Fruit fly (Drosophila melanogaster): ENCODE measurements around the gene SmydA-3.
A peak's percentile ranks its signal among the peaks of the same experiment; 100 is the strongest.

The SmydA-3 gene

dm6 chr2L:10849511-10850191, at the start of gene SmydA-3:
Gene SmydA-3 (plus strand): TSS chr2L:10850141.
- no peak for TF ChIP-seq CG8478 (optimal IDR thresholded peaks at IDR 0.05)

dm6 chr2L:10800877-10801719, 48.8 kb upstream of the SmydA-3 start, which contains the start of gene CG31869:
Gene CG31869 (minus strand): TSS chr2L:10801109.
- TF ChIP-seq usp (GFP tag; optimal IDR thresholded peaks at IDR 0.05): no peak
- peak; percentile 33 for TF ChIP-seq Dll (optimal IDR thresholded peaks at IDR 0.05)

dm6 chr2L:10801951-10802780, 47.8 kb upstream of the SmydA-3 start:
- no peak for TF ChIP-seq usp (GFP tag; optimal IDR thresholded peaks at IDR 0.05)
- no peak for TF ChIP-seq Dll (optimal IDR thresholded peaks at IDR 0.05)
- no peak for TF ChIP-seq EcR (GFP tag; optimal IDR thresholded peaks at IDR 0.05)
- TF ChIP-seq CG8478 (optimal IDR thresholded peaks at IDR 0.05): no peak
- TF ChIP-seq psq (optimal IDR thresholded peaks at IDR 0.05): no peak
- no peak for TF ChIP-seq pan (optimal IDR thresholded peaks at IDR 0.05)

DNA sequence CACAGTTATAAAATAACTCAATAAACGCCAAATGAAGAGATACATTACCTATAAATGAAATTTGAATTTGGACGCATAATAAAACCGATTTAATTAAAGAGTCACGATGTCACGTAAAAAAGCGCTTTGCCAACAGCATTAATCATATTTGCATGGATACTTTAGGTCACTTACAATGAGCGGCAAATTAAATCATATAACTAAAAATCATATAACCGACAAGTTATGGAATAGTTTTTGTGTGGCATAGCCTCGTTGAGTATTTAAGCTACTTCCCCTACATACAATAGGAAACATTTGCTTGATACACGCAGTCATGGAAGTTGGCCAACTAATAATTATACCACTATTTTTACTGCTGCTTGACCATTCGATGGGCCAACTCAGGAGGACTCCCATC, 31.1 kb upstream of the SmydA-3 start, which contains the start of gene CG6508:
Gene CG6508 (plus strand): TSS at position 301 of the 400 bp plus-strand sequence.
- TF ChIP-seq psq (optimal IDR thresholded peaks at IDR 0.05) (no peak), Dll (optimal IDR thresholded peaks at IDR 0.05) (no peak), CG8478 (optimal IDR thresholded peaks at IDR 0.05) (no peak), EcR (GFP tag; optimal IDR thresholded peaks at IDR 0.05) (no peak), pan (optimal IDR thresholded peaks at IDR 0.05) (no peak), usp (GFP tag; optimal IDR thresholded peaks at IDR 0.05) (no peak)

DNA sequence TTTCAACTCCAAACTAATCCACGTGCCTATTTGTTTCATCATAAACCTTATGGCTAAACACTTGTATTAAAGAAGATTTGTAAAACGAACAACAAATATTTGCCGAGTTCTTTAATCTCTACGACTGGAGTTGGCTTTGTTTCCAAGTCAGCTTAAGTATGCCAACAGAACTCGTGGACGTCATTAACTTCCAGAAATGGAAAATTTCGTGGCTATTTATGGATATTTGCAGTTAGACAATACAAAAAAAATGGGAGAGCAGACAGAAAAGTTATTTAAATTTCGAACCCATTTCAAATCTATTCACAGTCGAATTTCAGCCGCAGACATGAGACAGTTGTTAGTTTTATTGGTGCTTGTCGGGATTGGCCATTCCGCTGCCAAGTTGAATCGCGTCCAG, 29.5 kb upstream of the SmydA-3 start, which contains the start of gene CG17134:
Gene CG17134 (plus strand): TSS at position 301 of the 400 bp plus-strand sequence.
- TF ChIP-seq pan (optimal IDR thresholded peaks at IDR 0.05) (no peak), CG8478 (optimal IDR thresholded peaks at IDR 0.05) (no peak), EcR (GFP tag; optimal IDR thresholded peaks at IDR 0.05) (no peak), psq (optimal IDR thresholded peaks at IDR 0.05) (no peak), Dll (optimal IDR thresholded peaks at IDR 0.05) (no peak), usp (GFP tag; optimal IDR thresholded peaks at IDR 0.05) (no peak)

DNA sequence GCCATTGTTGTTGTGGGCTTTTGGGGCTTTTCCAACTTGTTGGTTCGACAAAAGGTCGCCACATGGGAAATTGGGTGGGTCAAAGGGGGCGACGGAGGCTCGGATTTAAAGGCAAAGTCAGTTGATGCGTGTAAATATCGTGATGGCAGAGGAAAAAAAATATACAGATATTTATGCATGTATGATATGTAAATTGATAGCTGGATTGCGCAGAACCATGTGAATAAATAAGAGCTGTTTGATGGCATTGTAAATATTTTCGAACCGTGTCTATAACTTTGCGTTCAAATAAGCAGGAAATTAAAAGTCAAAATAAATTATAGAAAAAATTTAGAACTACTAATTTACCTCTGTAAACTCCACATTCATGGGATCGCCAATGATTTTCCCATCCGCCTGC, 27.3 kb upstream of the SmydA-3 start:
- TF ChIP-seq Dll (optimal IDR thresholded peaks at IDR 0.05): no peak
- no peak for TF ChIP-seq CG8478 (optimal IDR thresholded peaks at IDR 0.05)
- no peak for TF ChIP-seq pan (optimal IDR thresholded peaks at IDR 0.05)
- TF ChIP-seq usp (GFP tag; optimal IDR thresholded peaks at IDR 0.05): no peak
- TF ChIP-seq EcR (GFP tag; optimal IDR thresholded peaks at IDR 0.05): no peak
- no peak for TF ChIP-seq psq (optimal IDR thresholded peaks at IDR 0.05)

DNA sequence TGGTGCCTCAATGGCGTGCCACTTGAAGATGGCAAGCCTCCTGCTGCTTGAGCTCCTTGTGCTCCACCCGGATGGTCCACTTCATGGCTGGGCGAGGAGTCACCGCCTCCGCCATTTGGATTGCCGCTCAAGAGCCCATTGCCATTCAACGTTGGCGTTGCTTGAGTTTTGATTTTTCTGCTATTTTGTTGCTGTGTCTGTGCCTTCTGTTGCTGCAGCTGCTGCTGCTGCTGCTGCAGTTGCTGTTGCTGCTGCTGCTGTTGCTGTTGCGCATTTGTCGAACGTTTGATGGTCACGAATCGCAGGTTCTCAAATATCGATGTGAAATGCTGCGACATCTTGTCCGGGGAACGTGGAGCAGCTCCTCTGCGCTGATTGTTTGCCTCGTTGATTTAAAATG, 18.4 kb upstream of the SmydA-3 start:
- TF ChIP-seq psq (optimal IDR thresholded peaks at IDR 0.05) (no peak), CG8478 (optimal IDR thresholded peaks at IDR 0.05) (no peak), usp (GFP tag; optimal IDR thresholded peaks at IDR 0.05) (no peak), Dll (optimal IDR thresholded peaks at IDR 0.05) (no peak)

dm6 chr2L:10837491-10837890, 12.4 kb upstream of the SmydA-3 start, which contains the start of gene Nos:
Gene Nos (minus strand): TSS chr2L:10837511.
- TF ChIP-seq psq (optimal IDR thresholded peaks at IDR 0.05) (no peak), usp (GFP tag; optimal IDR thresholded peaks at IDR 0.05) (no peak), CG8478 (optimal IDR thresholded peaks at IDR 0.05) (no peak), pan (optimal IDR thresholded peaks at IDR 0.05) (no peak), EcR (GFP tag; optimal IDR thresholded peaks at IDR 0.05) (no peak), Dll (optimal IDR thresholded peaks at IDR 0.05) (no peak)

dm6 chr2L:10841619-10842018, 8.3 kb upstream of the SmydA-3 start:
- no peak for TF ChIP-seq usp (GFP tag; optimal IDR thresholded peaks at IDR 0.05)
- TF ChIP-seq CG8478 (optimal IDR thresholded peaks at IDR 0.05): no peak
- no peak for TF ChIP-seq Dll (optimal IDR thresholded peaks at IDR 0.05)
- TF ChIP-seq psq (optimal IDR thresholded peaks at IDR 0.05): no peak
- no peak for TF ChIP-seq pan (optimal IDR thresholded peaks at IDR 0.05)
- TF ChIP-seq EcR (GFP tag; optimal IDR thresholded peaks at IDR 0.05): no peak

DNA sequence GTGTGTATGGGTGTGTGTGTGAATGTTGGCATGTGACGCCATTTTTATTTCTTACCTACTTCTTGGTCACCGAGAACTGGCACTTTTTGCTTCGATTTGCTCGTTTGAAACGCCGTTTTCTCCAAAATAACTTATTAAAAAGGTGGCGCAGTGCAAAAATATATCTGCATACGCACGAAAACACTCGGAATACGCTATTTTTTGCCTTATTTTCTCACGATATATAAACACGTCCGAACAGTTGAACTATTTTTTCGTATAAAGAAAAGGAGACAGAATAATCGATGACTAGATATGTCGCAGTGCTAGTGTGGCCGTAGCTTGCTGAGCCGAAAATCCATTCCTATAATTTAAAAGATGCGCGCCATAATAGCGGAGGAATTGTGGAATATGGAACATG, 7.6 kb upstream of the SmydA-3 start, which contains the start of gene CG6700:
Gene CG6700 (minus strand): TSS at position 272 of the 400 bp plus-strand sequence.
- TF ChIP-seq pan (optimal IDR thresholded peaks at IDR 0.05): no peak
- TF ChIP-seq usp (GFP tag; optimal IDR thresholded peaks at IDR 0.05): no peak
- TF ChIP-seq CG8478 (optimal IDR thresholded peaks at IDR 0.05): no peak
- no peak for TF ChIP-seq psq (optimal IDR thresholded peaks at IDR 0.05)
- TF ChIP-seq EcR (GFP tag; optimal IDR thresholded peaks at IDR 0.05): no peak
- TF ChIP-seq Dll (optimal IDR thresholded peaks at IDR 0.05): no peak

DNA sequence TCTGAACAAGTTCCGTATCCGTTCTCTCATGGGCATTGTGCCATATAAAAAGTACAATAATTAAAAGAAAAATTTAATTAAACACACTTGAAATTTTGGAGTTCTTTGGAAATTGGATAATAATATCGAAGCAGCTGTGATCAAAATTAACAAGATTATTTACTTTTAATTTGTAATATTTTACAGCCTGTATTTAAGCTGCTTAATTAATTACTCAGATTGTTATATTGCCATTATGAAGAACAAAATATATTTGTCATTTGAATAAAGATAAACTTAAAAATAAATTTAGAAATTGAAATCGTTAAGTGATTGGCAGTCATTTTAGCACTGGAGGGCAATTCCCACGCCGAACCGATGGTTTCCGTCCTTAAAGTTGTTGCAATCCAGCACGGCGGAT, 4.4 kb upstream of the SmydA-3 start, which contains the start of the genes CG17139 and CG17140:
Gene CG17139 (minus strand): TSS at position 101 of the 400 bp plus-strand sequence.
Gene CG17140 (minus strand): TSS at position 101 of the 400 bp plus-strand sequence.
- no peak for TF ChIP-seq pan (optimal IDR thresholded peaks at IDR 0.05)
- no peak for TF ChIP-seq EcR (GFP tag; optimal IDR thresholded peaks at IDR 0.05)
- no peak for TF ChIP-seq psq (optimal IDR thresholded peaks at IDR 0.05)
- TF ChIP-seq Dll (optimal IDR thresholded peaks at IDR 0.05): no peak
- TF ChIP-seq CG8478 (optimal IDR thresholded peaks at IDR 0.05): no peak
- no peak for TF ChIP-seq usp (GFP tag; optimal IDR thresholded peaks at IDR 0.05)
